Worm (Caenorhabditis elegans) whole organism, L4/young adult: ENCODE results near the gene F02D8.9.

Experiments used
- W03F9.2 ChIP-seq: fragments of 150-350 bp; optimal IDR thresholded peaks from 2 replicates; lab custom pipeline; 2014; ENCODE audit warnings: missing biosample characterization, missing genetic modification characterization
- him-1 ChIP-seq: sonication (generic microtip); optimal IDR thresholded peaks from 2 replicates; lab custom pipeline; 2016; ENCODE audit warnings: missing genotype, missing genetic modification reagents, missing genetic modification characterization, missing compliant biosample characterization

DNA sequence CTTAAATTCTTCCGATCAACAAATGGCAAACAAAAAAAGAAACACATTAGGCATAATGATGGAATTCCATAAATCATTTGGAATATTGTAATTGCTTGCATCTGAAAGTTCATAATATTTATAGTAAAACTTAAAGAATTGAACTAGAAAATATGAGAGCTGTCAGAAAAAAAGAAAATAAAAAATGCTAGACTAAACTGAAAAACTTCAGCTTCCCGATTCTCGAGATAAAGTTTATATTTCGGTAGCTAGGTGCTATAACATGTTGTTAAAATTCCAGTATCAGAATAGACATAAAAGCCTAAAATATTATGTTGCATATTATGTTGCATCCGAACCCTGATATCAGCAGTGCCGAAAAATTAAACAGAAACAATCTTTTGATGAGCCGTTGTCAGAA lies 31.5 kb downstream of the F02D8.9 start, which contains the start of gene srg-54:
- TF ChIP-seq him-1 (tag; lab: Kevin White, UChicago), result no peak
- no peak for TF ChIP-seq W03F9.2 (tag; lab: Kevin White, UChicago)
